Worm (Caenorhabditis elegans): Measurements from ENCODE around the gene C25F9.14.

C25F9.14 gene

DNA sequence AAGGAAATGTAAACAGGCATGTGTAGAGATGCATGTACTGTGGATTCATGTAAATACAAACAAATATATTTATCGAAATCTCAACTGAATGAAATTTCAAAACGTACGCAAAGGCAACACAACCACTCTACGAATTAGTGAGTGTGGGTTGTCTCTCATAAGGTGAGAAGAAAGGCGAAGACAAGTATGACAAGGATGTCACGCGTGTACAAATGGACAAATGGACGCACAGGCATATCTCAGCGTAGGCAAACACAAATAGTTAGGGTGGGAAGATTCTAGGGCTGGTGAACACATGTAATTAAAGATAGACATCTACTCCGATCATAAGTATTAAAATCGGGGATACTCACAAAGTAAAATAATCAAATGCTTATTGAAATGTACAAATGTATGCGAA is 8.2 kb upstream of the C25F9.14 start:
- TF ChIP-seq mxl-3 (GFP tag; optimal IDR thresholded peaks at IDR 0.05) (peak; percentile 19), hlh-30 (tag; optimal IDR thresholded peaks at IDR 0.05; ENCODE audit: insufficient read depth) (peak; percentile 77), pha-4 (GFP tag; IDR thresholded peaks at IDR 0.05) (no peak), pha-4 (tag; optimal IDR thresholded peaks at IDR 0.05) (no peak), nhr-41 (GFP tag; IDR thresholded peaks at IDR 0.05) (no peak), T20F7.1 (GFP tag; optimal IDR thresholded peaks at IDR 0.05) (no peak), lim-7 (GFP tag; IDR thresholded peaks at IDR 0.05) (no peak), hlh-11 (tag; optimal IDR thresholded peaks at IDR 0.05) (peak; percentile 11), snpc-4 (tag; optimal IDR thresholded peaks at IDR 0.05) (no peak), Y75B8A.6 (GFP tag; IDR thresholded peaks at IDR 0.05) (no peak), mes-2 (tag; optimal IDR thresholded peaks at IDR 0.05; ENCODE audit: poor library complexity, severe bottlenecking) (no peak), mdt-29 (GFP tag; IDR thresholded peaks at IDR 0.05) (no peak), lin-39 (tag; optimal IDR thresholded peaks at IDR 0.05) (no peak), Y5F2A.4 (GFP tag; optimal IDR thresholded peaks at IDR 0.05) (no peak), unc-62 (GFP tag; optimal IDR thresholded peaks at IDR 0.05 in 1 of 2) (peak in 1 of 2 experiments; percentile 61), unc-62 (tag; optimal IDR thresholded peaks at IDR 0.05) (no peak)

DNA sequence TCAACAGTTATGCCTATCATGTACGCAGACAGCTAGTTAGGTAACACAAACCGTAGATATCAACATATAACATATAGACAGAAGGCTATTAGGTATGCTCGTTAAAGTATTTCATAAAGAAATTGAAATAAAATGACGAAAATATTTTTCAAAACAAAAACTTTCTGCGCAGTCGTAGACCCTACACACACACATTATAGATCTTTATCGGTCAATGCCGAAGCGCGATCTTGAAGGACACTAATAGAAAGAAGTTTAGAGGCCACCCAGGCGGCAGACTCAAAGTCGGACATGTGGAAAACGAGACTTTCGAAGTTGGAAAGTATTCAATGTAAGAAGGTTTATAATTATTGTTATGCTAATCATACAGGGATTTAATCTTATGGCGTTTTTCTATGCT is 7.3 kb upstream of the C25F9.14 start:
- TF ChIP-seq dve-1 (tag; optimal IDR thresholded peaks at IDR 0.05; ENCODE audit: insufficient read depth) (no peak), nhr-237 (tag; optimal IDR thresholded peaks at IDR 0.05) (no peak), ceh-32 (tag; optimal IDR thresholded peaks at IDR 0.05; ENCODE audit: poor library complexity) (no peak), nhr-6 (tag; optimal IDR thresholded peaks at IDR 0.05) (no peak), nhr-77 (tag; optimal IDR thresholded peaks at IDR 0.05) (no peak), attf-4 (tag; optimal IDR thresholded peaks at IDR 0.05) (no peak), Y105C5A.15 (GFP tag; IDR thresholded peaks at IDR 0.05) (no peak), T26A8.4 (GFP tag; IDR thresholded peaks at IDR 0.05) (no peak), skn-1 (tag; optimal IDR thresholded peaks at IDR 0.05) (no peak), nhr-76 (tag; optimal IDR thresholded peaks at IDR 0.05) (no peak), lin-39 (tag; optimal IDR thresholded peaks at IDR 0.05) (no peak), lim-7 (GFP tag; IDR thresholded peaks at IDR 0.05) (no peak)

- TF ChIP-seq hmg-1.1 (GFP tag; IDR thresholded peaks at IDR 0.05) (no peak), Y75B8A.6 (GFP tag; IDR thresholded peaks at IDR 0.05) (0 out of 2 replicates have a peak, but pooled peaks have one; percentile 47), pqm-1 (tag; optimal IDR thresholded peaks at IDR 0.05) (no peak)
These were observed 6.7 kb upstream of the C25F9.14 start for ce11 chrV:19429605-19430004.

- TF ChIP-seq zip-11 (GFP tag; IDR thresholded peaks at IDR 0.05) (no peak), dpl-1 (GFP tag; optimal IDR thresholded peaks at IDR 0.05) (no peak), mxl-2 (GFP tag; conservative IDR thresholded peaks at IDR 0.05) (peak; percentile 63; the same call in 1 of the 2 replicates), spr-3 (GFP tag; optimal IDR thresholded peaks at IDR 0.05) (no peak), unc-62 (GFP tag; optimal IDR thresholded peaks at IDR 0.05 in 1 of 2) (no peak), unc-62 (tag; optimal IDR thresholded peaks at IDR 0.05) (no peak), cey-2 (tag; optimal IDR thresholded peaks at IDR 0.05; ENCODE audit: borderline replicate concordance, insufficient read depth) (no peak), zfp-2 (tag; optimal IDR thresholded peaks at IDR 0.05) (no peak), mdl-1 (tag; optimal IDR thresholded peaks at IDR 0.05) (no peak), nhr-10 (tag; optimal IDR thresholded peaks at IDR 0.05) (no peak), F49E8.2 (tag; optimal IDR thresholded peaks at IDR 0.05; ENCODE audit: borderline replicate concordance) (no peak), nhr-77 (tag; optimal IDR thresholded peaks at IDR 0.05) (no peak), mes-2 (tag; optimal IDR thresholded peaks at IDR 0.05; ENCODE audit: poor library complexity, severe bottlenecking) (no peak), daf-19 (GFP tag; conservative IDR thresholded peaks at IDR 0.05) (no peak), nhr-111 (GFP tag; optimal IDR thresholded peaks at IDR 0.05) (peak; percentile 62), dve-1 (tag; optimal IDR thresholded peaks at IDR 0.05; ENCODE audit: insufficient read depth) (no peak), dmd-9 (GFP tag; IDR thresholded peaks at IDR 0.05) (no peak), jun-1 (tag; optimal IDR thresholded peaks at IDR 0.05) (no peak), daf-16 (GFP tag; optimal IDR thresholded peaks at IDR 0.05) (no peak), daf-16 (tag; optimal IDR thresholded peaks at IDR 0.05) (no peak), hlh-11 (tag; optimal IDR thresholded peaks at IDR 0.05) (peak; percentile 8), F26F4.8 (GFP tag; conservative IDR thresholded peaks at IDR 0.05) (0 out of 2 replicates have a peak, but pooled peaks have one; percentile 19), spr-1 (tag; optimal IDR thresholded peaks at IDR 0.05) (no peak), nhr-11 (tag; optimal IDR thresholded peaks at IDR 0.05) (no peak)
These were observed 5.9 kb upstream of the C25F9.14 start for ce11 chrV:19430351-19430913.
